Worm (Caenorhabditis elegans): Measurements from ENCODE around the gene F46F2.5.

The F46F2.5 gene

DNA sequence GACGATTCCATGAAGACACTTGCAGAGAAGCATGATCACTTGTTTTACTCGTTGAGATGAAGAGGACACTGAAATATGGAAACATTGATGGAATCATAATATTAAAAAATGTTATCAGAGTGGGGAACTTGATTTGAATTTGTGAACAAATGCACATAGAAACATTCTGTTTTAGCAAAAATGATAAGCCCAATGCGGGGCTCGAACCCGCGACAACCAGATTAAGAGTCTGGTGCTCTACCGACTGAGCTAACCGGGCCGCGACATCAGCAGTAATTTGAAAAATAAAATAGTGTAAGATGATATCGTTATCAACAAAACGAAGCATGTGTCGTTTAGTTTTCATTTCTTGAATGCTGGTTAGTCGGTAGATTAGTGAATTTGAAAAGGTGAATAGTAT is 21.4 kb upstream of the F46F2.5 start (continued):
- TF ChIP-seq egrh-3 (GFP tag; IDR thresholded peaks at IDR 0.05) (no peak), ztf-6 (GFP tag; IDR thresholded peaks at IDR 0.05) (no peak), lsy-27 (tag; optimal IDR thresholded peaks at IDR 0.05; ENCODE audit: borderline replicate concordance, insufficient read depth) (no peak), ztf-28 (GFP tag; IDR thresholded peaks at IDR 0.05) (no peak), chd-7 (tag; optimal IDR thresholded peaks at IDR 0.05) (no peak), lsl-1 (GFP tag; optimal IDR thresholded peaks at IDR 0.05) (no peak), hlh-12 (tag; optimal IDR thresholded peaks at IDR 0.05) (no peak), hrde-1 (tag; optimal IDR thresholded peaks at IDR 0.05; ENCODE audit: borderline replicate concordance) (no peak), mel-28 (tag; optimal IDR thresholded peaks at IDR 0.05; ENCODE audit: borderline replicate concordance) (no peak), aptf-2 (GFP tag; conservative IDR thresholded peaks at IDR 0.05) (no peak)

DNA sequence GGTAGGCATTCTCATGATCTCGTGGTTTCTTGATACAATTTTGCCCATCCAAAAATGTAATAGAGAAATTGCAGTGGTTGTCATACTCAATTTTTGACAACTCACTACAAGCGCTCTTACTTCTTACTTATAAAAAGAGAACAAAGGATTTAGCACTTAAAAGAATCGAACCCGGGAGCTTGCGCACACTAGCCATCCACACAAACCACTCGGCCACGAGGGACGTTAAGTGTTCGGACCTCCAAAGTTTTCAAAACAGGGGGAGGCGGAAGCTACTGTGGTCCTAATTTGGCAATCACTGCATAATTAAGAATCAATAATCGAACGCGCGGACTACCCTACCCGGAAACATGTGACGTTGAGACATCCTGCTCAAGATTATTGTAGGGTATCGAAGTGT is 19.8 kb upstream of the F46F2.5 start:
- TF ChIP-seq bed-1 (GFP tag; IDR thresholded peaks at IDR 0.05) (no peak), Y67H2A.10 (GFP tag; conservative IDR thresholded peaks at IDR 0.05) (no peak), akir-1 (GFP tag; optimal IDR thresholded peaks at IDR 0.05) (no peak), B0035.1 (tag; optimal IDR thresholded peaks at IDR 0.05) (no peak), hrde-1 (tag; optimal IDR thresholded peaks at IDR 0.05; ENCODE audit: borderline replicate concordance) (no peak), ztf-26 (tag; optimal IDR thresholded peaks at IDR 0.05) (no peak), ztf-22 (GFP tag; optimal IDR thresholded peaks at IDR 0.05) (no peak), ama-1 (optimal IDR thresholded peaks at IDR 0.05) (no peak), ama-1 (GFP tag; optimal IDR thresholded peaks at IDR 0.05) (no peak), repo-1 (tag; optimal IDR thresholded peaks at IDR 0.05) (no peak), B0019.2 (GFP tag; conservative IDR thresholded peaks at IDR 0.05) (peak; percentile 33; the same call in 1 of the 2 replicates), Y53F4B.3 (GFP tag; IDR thresholded peaks at IDR 0.05) (no peak), ceh-79 (tag; optimal IDR thresholded peaks at IDR 0.05) (no peak), rpc-1 (optimal IDR thresholded peaks at IDR 0.05) (peak; percentile 65), rpc-1 (tag; optimal IDR thresholded peaks at IDR 0.05) (peak; percentile 93), snpc-1.1 (tag; optimal IDR thresholded peaks at IDR 0.05; ENCODE audit: insufficient read depth) (peak; percentile 41), tbx-9 (tag; optimal IDR thresholded peaks at IDR 0.05; ENCODE audit: borderline replicate concordance) (no peak), F49E8.2 (tag; optimal IDR thresholded peaks at IDR 0.05; ENCODE audit: insufficient read depth) (no peak), madf-3 (GFP tag; IDR thresholded peaks at IDR 0.05) (no peak), cebp-1 (GFP tag; IDR thresholded peaks at IDR 0.05) (no peak), cebp-1 (tag; optimal IDR thresholded peaks at IDR 0.05) (no peak), snpc-3.4 (tag; optimal IDR thresholded peaks at IDR 0.05) (peak; percentile 71), F33H1.4 (GFP tag; IDR thresholded peaks at IDR 0.05) (no peak), tbp1 (GFP tag; optimal IDR thresholded peaks at IDR 0.05) (peak; percentile 87), gei-17 (GFP tag; optimal IDR thresholded peaks at IDR 0.05) (no peak), athp-1 (tag; optimal IDR thresholded peaks at IDR 0.05) (no peak), egl-44 (GFP tag; IDR thresholded peaks at IDR 0.05) (no peak), efl-1 (GFP tag; optimal IDR thresholded peaks at IDR 0.05) (no peak), nfyb-1 (GFP tag; IDR thresholded peaks at IDR 0.05) (no peak), F52B5.7 (tag; optimal IDR thresholded peaks at IDR 0.05) (no peak), pbrm-1 (GFP tag; IDR thresholded peaks at IDR 0.05) (peak; percentile 68), mcd-1 (GFP tag; IDR thresholded peaks at IDR 0.05) (no peak), ztf-6 (GFP tag; IDR thresholded peaks at IDR 0.05) (no peak), Y56A3A.18 (GFP tag; IDR thresholded peaks at IDR 0.05) (no peak), F10E7.11 (tag; optimal IDR thresholded peaks at IDR 0.05) (no peak), somi-1 (GFP tag; optimal IDR thresholded peaks at IDR 0.05) (no peak), hmg-20 (GFP tag; IDR thresholded peaks at IDR 0.05) (0 out of 2 replicates have a peak, but pooled peaks have one; percentile 37), hlh-12 (tag; optimal IDR thresholded peaks at IDR 0.05) (no peak), nhr-120 (GFP tag; IDR thresholded peaks at IDR 0.05) (no peak), D2030.7 (GFP tag; IDR thresholded peaks at IDR 0.05) (peak; percentile 66; the same call in 1 of the 2 replicates), mel-28 (tag; optimal IDR thresholded peaks at IDR 0.05; ENCODE audit: borderline replicate concordance) (no peak), ztf-18 (tag; optimal IDR thresholded peaks at IDR 0.05) (no peak)

Measured in whole organism, young adult.